Worm (Caenorhabditis elegans) whole organism, young adult: ENCODE data around the gene ZK228.3.

ENCODE experiments used
- B0035.1 ChIP-seq: sonication (generic microtip); optimal IDR thresholded peaks from 2 replicates; lab custom pipeline; 2016; ENCODE audit warnings: missing genetic modification characterization, mild to moderate bottlenecking, missing compliant biosample characterization, missing genotype, missing genetic modification reagents
- C06A6.2 ChIP-seq: fragments of 200-800 bp; sonication (Bioruptor generic); conservative IDR thresholded peaks from 2 replicates; pipeline ENCODE4 v1.3.6; 2022; ENCODE audit warnings: missing genetic modification characterization, missing compliant biosample characterization
- C17E4.6 ChIP-seq: fragments of 200-800 bp; sonication (Bioruptor generic); IDR thresholded peaks from 2 replicates; pipeline ENCODE4 v1.3.6; 2022; ENCODE audit warnings: missing genetic modification reagents, missing genetic modification characterization, missing compliant biosample characterization
- F10E7.11 ChIP-seq: sonication (generic microtip); optimal IDR thresholded peaks from 2 replicates; lab custom pipeline; 2017; ENCODE audit warnings: mild to moderate bottlenecking, missing genetic modification characterization, moderate library complexity, missing compliant biosample characterization
- F33H1.4 ChIP-seq: fragments of 200-800 bp; sonication (Bioruptor generic); IDR thresholded peaks from 2 replicates; pipeline ENCODE4 v1.3.6; 2022; ENCODE audit warnings: missing genetic modification reagents, missing genetic modification characterization, missing compliant biosample characterization
- F55B11.4 ChIP-seq: sonication (generic microtip); optimal IDR thresholded peaks from 2 replicates; lab custom pipeline; 2016; ENCODE audit warnings: missing compliant biosample characterization, missing genetic modification characterization, borderline replicate concordance; ENCODE audit not compliant: insufficient read depth
- Y53F4B.3 ChIP-seq: fragments of 200-800 bp; sonication (Bioruptor generic); IDR thresholded peaks from 2 replicates; pipeline ENCODE4 v1.3.6; 2022; ENCODE audit warnings: missing genetic modification reagents, missing genetic modification characterization, missing compliant biosample characterization
- akir-1 ChIP-seq: fragments of 200-800 bp; sonication (Bioruptor generic); optimal IDR thresholded peaks from 2 replicates; lab custom pipeline; 2018; ENCODE audit warnings: mild to moderate bottlenecking, missing genetic modification characterization, moderate library complexity, missing compliant biosample characterization
- aptf-2 ChIP-seq: fragments of 200-800 bp; sonication (Bioruptor generic); conservative IDR thresholded peaks from 2 replicates; pipeline ENCODE4 v1.3.6; 2022; ENCODE audit warnings: missing genetic modification reagents, missing genetic modification characterization, missing compliant biosample characterization
- attf-5 ChIP-seq: fragments of 200-800 bp; sonication (Bioruptor generic); optimal IDR thresholded peaks from 2 replicates; lab custom pipeline; 2018; ENCODE audit warnings: mild to moderate bottlenecking, missing genetic modification characterization, missing compliant biosample characterization
- bed-2 ChIP-seq: fragments of 200-800 bp; sonication (Bioruptor generic); IDR thresholded peaks from 2 replicates; pipeline ENCODE4 v1.3.6; 2022; ENCODE audit warnings: missing genetic modification reagents, missing genetic modification characterization, missing compliant biosample characterization
- cebp-1 ChIP-seq, 2 experiments: fragments of 200-800 bp in 1 of 2; sonication (Bioruptor generic) in 1 of 2; sonication (generic microtip) in 1 of 2; IDR thresholded peaks in 1 of 2; optimal IDR thresholded peaks in 1 of 2; 2 replicates each; pipeline versions ENCODE4 v1.3.6 to Lab custom; 2017 to 2022; ENCODE audit warnings: missing compliant biosample characterization in 2 of 2, missing genetic modification characterization in 2 of 2, mild to moderate bottlenecking in 1 of 2, missing genetic modification reagents in 1 of 2, moderate library complexity in 1 of 2
- cebp-2 ChIP-seq: fragments of 200-800 bp; sonication (Bioruptor generic); IDR thresholded peaks from 2 replicates; pipeline ENCODE4 v1.3.6; 2022; ENCODE audit warnings: missing genetic modification characterization, missing compliant biosample characterization
- chd-7 ChIP-seq: sonication (generic microtip); optimal IDR thresholded peaks from 2 replicates; lab custom pipeline; 2016; ENCODE audit warnings: mild to moderate bottlenecking, missing genetic modification characterization, moderate library complexity, missing compliant biosample characterization
- dpl-1 ChIP-seq: fragments of 150-350 bp; optimal IDR thresholded peaks from 2 replicates; lab custom pipeline; 2014; ENCODE audit warnings: missing biosample characterization, missing genetic modification reagents, missing genetic modification characterization
- efl-1 ChIP-seq: fragments of 150-350 bp; optimal IDR thresholded peaks from 2 replicates; lab custom pipeline; 2014; ENCODE audit warnings: missing biosample characterization, missing genetic modification reagents, missing genetic modification characterization
- egl-44 ChIP-seq: fragments of 200-800 bp; sonication (Bioruptor generic); IDR thresholded peaks from 2 replicates; pipeline ENCODE4 v1.3.6; 2022; ENCODE audit warnings: missing genetic modification reagents, missing genetic modification characterization, missing compliant biosample characterization
- ekl-4 ChIP-seq: fragments of 200-800 bp; sonication (Bioruptor generic); IDR thresholded peaks from 2 replicates; pipeline ENCODE4 v1.3.6; 2022; ENCODE audit warnings: missing genetic modification reagents, missing genetic modification characterization, missing compliant biosample characterization
- ets-4 ChIP-seq: fragments of 200-800 bp; sonication (Bioruptor generic); optimal IDR thresholded peaks from 2 replicates; lab custom pipeline; 2018; ENCODE audit warnings: mild to moderate bottlenecking, missing genetic modification characterization, missing compliant biosample characterization
- him-1 ChIP-seq: sonication (generic microtip); optimal IDR thresholded peaks from 2 replicates; lab custom pipeline; 2016; ENCODE audit warnings: missing genotype, missing genetic modification reagents, missing genetic modification characterization, missing compliant biosample characterization
- hlh-26 ChIP-seq: fragments of 200-800 bp; sonication (Bioruptor generic); conservative IDR thresholded peaks from 2 replicates; pipeline ENCODE4 v1.3.6; 2022; ENCODE audit warnings: missing genetic modification reagents, missing genetic modification characterization, missing compliant biosample characterization
- let-607 ChIP-seq, 2 experiments: fragments of 200-800 bp in 1 of 2; sonication (Bioruptor generic) in 1 of 2; sonication (generic microtip) in 1 of 2; optimal IDR thresholded peaks; 2 replicates each; lab custom pipeline; 2016 to 2018; ENCODE audit warnings: mild to moderate bottlenecking in 2 of 2, missing compliant biosample characterization in 2 of 2, missing genetic modification characterization in 2 of 2, moderate library complexity in 2 of 2, missing genotype in 1 of 2
- mxl-1 ChIP-seq: sonication (generic microtip); optimal IDR thresholded peaks from 2 replicates; lab custom pipeline; 2016; ENCODE audit warnings: missing genetic modification characterization, missing compliant biosample characterization
- nfya-1 ChIP-seq: sonication (generic microtip); optimal IDR thresholded peaks from 2 replicates; lab custom pipeline; 2017; ENCODE audit warnings: antibody characterized with exemption, missing compliant biosample characterization, missing genetic modification characterization, borderline replicate concordance; ENCODE audit not compliant: insufficient read depth
- nfyb-1 ChIP-seq: fragments of 200-800 bp; sonication (Bioruptor generic); IDR thresholded peaks from 2 replicates; pipeline ENCODE4 v1.3.6; 2022; ENCODE audit warnings: missing genetic modification reagents, missing genetic modification characterization, missing compliant biosample characterization
- nhr-179 ChIP-seq: sonication (generic microtip); optimal IDR thresholded peaks from 2 replicates; lab custom pipeline; 2016; ENCODE audit warnings: mild to moderate bottlenecking, missing genetic modification characterization, missing compliant biosample characterization
- nhr-27 ChIP-seq: fragments of 200-800 bp; sonication (Bioruptor generic); optimal IDR thresholded peaks from 2 replicates; lab custom pipeline; 2018; ENCODE audit warnings: mild to moderate bottlenecking, missing genetic modification characterization, moderate library complexity, missing compliant biosample characterization
- pbrm-1 ChIP-seq: fragments of 200-800 bp; sonication (Bioruptor generic); IDR thresholded peaks from 2 replicates; pipeline ENCODE4 v1.3.6; 2022; ENCODE audit warnings: missing genetic modification reagents, missing genetic modification characterization, missing compliant biosample characterization
- pha-4 ChIP-seq: fragments of 150-350 bp; sonication (generic microtip); optimal IDR thresholded peaks from 2 replicates; lab custom pipeline; 2014; ENCODE audit warnings: missing biosample characterization, missing genetic modification reagents, missing genetic modification characterization
- snpc-1.3 ChIP-seq: sonication (generic microtip); optimal IDR thresholded peaks from 2 replicates; lab custom pipeline; 2017; ENCODE audit warnings: missing genetic modification characterization, mild to moderate bottlenecking, missing compliant biosample characterization, antibody characterized with exemption, moderate library complexity, missing genotype, missing genetic modification reagents; ENCODE audit not compliant: insufficient read depth
- snpc-3.4 ChIP-seq: sonication (generic microtip); optimal IDR thresholded peaks from 2 replicates; lab custom pipeline; 2017; ENCODE audit warnings: missing genetic modification characterization, mild to moderate bottlenecking, missing compliant biosample characterization, antibody characterized with exemption, moderate library complexity, missing genotype, missing genetic modification reagents
- unc-62 ChIP-seq: fragments of 150-350 bp; optimal IDR thresholded peaks from 2 replicates; lab custom pipeline; 2014; ENCODE audit warnings: missing biosample characterization, missing genetic modification reagents, missing genetic modification characterization
- ztf-22 ChIP-seq: fragments of 200-800 bp; sonication (Bioruptor generic); optimal IDR thresholded peaks from 2 replicates; lab custom pipeline; 2018; ENCODE audit warnings: mild to moderate bottlenecking, missing genetic modification characterization, moderate library complexity, missing compliant biosample characterization
- ztf-25 ChIP-seq: fragments of 200-800 bp; sonication (Bioruptor generic); IDR thresholded peaks from 2 replicates; pipeline ENCODE4 v1.3.6; 2022; ENCODE audit warnings: missing genetic modification reagents, missing genetic modification characterization, missing compliant biosample characterization

The ZK228.3 gene

ce11 chrV:18412351-18412750, 48.7 kb downstream of the ZK228.3 start (continued):
- TF ChIP-seq ekl-4 = peak; percentile 35; the same call in 1 of the 2 replicates
- TF ChIP-seq F10E7.11 (tag; lab: Kevin White, UChicago) = no peak
- TF ChIP-seq mxl-1 (tag; lab: Kevin White, UChicago) = peak; percentile 70
- no peak for TF ChIP-seq let-607 (tag; optimal IDR thresholded peaks at IDR 0.05; lab: Kevin White, UChicago)
- TF ChIP-seq F55B11.4 (tag; lab: Kevin White, UChicago) = no peak
- no peak for TF ChIP-seq aptf-2
- no peak for TF ChIP-seq B0035.1
- TF ChIP-seq ztf-22 = no peak
- peak; percentile 81; the same call in 1 of the 2 replicates for TF ChIP-seq ztf-25 (GFP tag; lab: Robert Waterston, UW)
- TF ChIP-seq bed-2 (GFP tag; lab: Robert Waterston, UW) = no peak
- no peak for TF ChIP-seq chd-7 (tag; lab: Kevin White, UChicago)
- TF ChIP-seq hlh-26 (GFP tag; lab: Robert Waterston, UW) = no peak
- no peak for TF ChIP-seq pbrm-1
- TF ChIP-seq dpl-1 = no peak
- TF ChIP-seq nfya-1 (tag; lab: Kevin White, UChicago) = no peak
- peak; percentile 5 for TF ChIP-seq attf-5 (GFP tag; lab: Kevin White, UChicago)
- TF ChIP-seq snpc-3.4 (tag; lab: Kevin White, UChicago) = peak; percentile 45
- no peak for TF ChIP-seq F33H1.4 (GFP tag; lab: Robert Waterston, UW)
- TF ChIP-seq ets-4 = no peak
- no peak for TF ChIP-seq egl-44
- peak; percentile 79 for TF ChIP-seq snpc-1.3 (tag; lab: Kevin White, UChicago)
- TF ChIP-seq C06A6.2 (GFP tag; lab: Robert Waterston, UW) = no peak
- no peak for TF ChIP-seq efl-1 (GFP tag; lab: Kevin White, UChicago)
- no peak for TF ChIP-seq akir-1 (GFP tag; lab: Kevin White, UChicago)
- peak; percentile 70 for TF ChIP-seq him-1 (tag; lab: Kevin White, UChicago)
- peak; percentile 54; the same call in 1 of the 2 replicates for TF ChIP-seq C17E4.6 (GFP tag; lab: Robert Waterston, UW)
- TF ChIP-seq cebp-2 (GFP tag; lab: Robert Waterston, UW) = no peak
- TF ChIP-seq Y53F4B.3 (GFP tag; lab: Robert Waterston, UW) = no peak; the same call in 1 of the 2 replicates

- TF ChIP-seq unc-62 (GFP tag; lab: Kevin White, UChicago) = no peak
- no peak for TF ChIP-seq him-1 (tag; lab: Kevin White, UChicago)
- no peak for TF ChIP-seq nhr-27
- TF ChIP-seq egl-44 = no peak
- TF ChIP-seq cebp-1 (GFP tag; IDR thresholded peaks at IDR 0.05; lab: Robert Waterston, UW) = no peak
- TF ChIP-seq cebp-1 (tag; optimal IDR thresholded peaks at IDR 0.05; lab: Kevin White, UChicago) = no peak
- TF ChIP-seq pha-4 (tag; lab: Kevin White, UChicago) = no peak
- no peak for TF ChIP-seq nfyb-1 (GFP tag; lab: Robert Waterston, UW)
- no peak for TF ChIP-seq nhr-179 (tag; lab: Kevin White, UChicago)
These were observed 50.9 kb downstream of the ZK228.3 start, which contains the start of gene srh-207 for ce11 chrV:18410142-18410541. Gene srh-207 (minus strand): TSS chrV:18410242.
